Fruit fly (Drosophila melanogaster): ENCODE measurements around the gene CG5162.

CG5162 gene

dm6 chrX:17237421-17237820 lies 22.3 kb downstream of the CG5162 start (continued):
- TF ChIP-seq vvl (GFP tag; IDR thresholded peaks at IDR 0.05) (no peak), CG13296 (GFP tag; optimal IDR thresholded peaks at IDR 0.05) (no peak), CG2120 (GFP tag; optimal IDR thresholded peaks at IDR 0.05) (no peak), Mrtf (GFP tag; IDR thresholded peaks at IDR 0.05) (no peak), HLH4C (GFP tag; IDR thresholded peaks at IDR 0.05; ENCODE audit: partially characterized antibody) (no peak), CG7786 (GFP tag; optimal IDR thresholded peaks at IDR 0.05) (no peak), her (GFP tag; optimal IDR thresholded peaks at IDR 0.05) (no peak), Ets97D (GFP tag; optimal IDR thresholded peaks at IDR 0.05) (no peak), pnt (GFP tag; optimal IDR thresholded peaks at IDR 0.05) (no peak), CG1792 (GFP tag; optimal IDR thresholded peaks at IDR 0.05) (no peak), CG9727 (GFP tag; optimal IDR thresholded peaks at IDR 0.05) (no peak), E2f1 (GFP tag; IDR thresholded peaks at IDR 0.05) (0 out of 2 replicates have a peak, but pooled peaks have one; percentile 15), Jarid2 (GFP tag; optimal IDR thresholded peaks at IDR 0.05) (no peak), nmo (GFP tag; optimal IDR thresholded peaks at IDR 0.05) (peak; percentile 24), Asciz (GFP tag; optimal IDR thresholded peaks at IDR 0.05) (peak; percentile 13), dmrt99B (tag; optimal IDR thresholded peaks at IDR 0.05) (peak; percentile 67), CG42726 (GFP tag; IDR thresholded peaks at IDR 0.05; ENCODE audit: partially characterized antibody) (no peak)

- no peak for TF ChIP-seq H15 (GFP tag; IDR thresholded peaks at IDR 0.05)
- TF ChIP-seq CoRest (tag; optimal IDR thresholded peaks at IDR 0.05): peak; percentile 21
- peak; percentile 44 for TF ChIP-seq Dp (GFP tag; optimal IDR thresholded peaks at IDR 0.05)
- TF ChIP-seq CG17186 (GFP tag; optimal IDR thresholded peaks at IDR 0.05): peak; percentile 16
- TF ChIP-seq MESR4 (GFP tag; optimal IDR thresholded peaks at IDR 0.05): peak; percentile 43
- TF ChIP-seq CG12391 (tag; optimal IDR thresholded peaks at IDR 0.05): peak; percentile 5
- TF ChIP-seq stwl (tag; optimal IDR thresholded peaks at IDR 0.05): peak; percentile 98
- TF ChIP-seq pzg (GFP tag; optimal IDR thresholded peaks at IDR 0.05): peak; percentile 34
- TF ChIP-seq Atf6 (GFP tag; IDR thresholded peaks at IDR 0.05): no peak
- TF ChIP-seq CG33213 (GFP tag; optimal IDR thresholded peaks at IDR 0.05): no peak
- TF ChIP-seq CG14710 (tag; optimal IDR thresholded peaks at IDR 0.05): peak; percentile 30
- peak; percentile 55 for TF ChIP-seq unc-4 (GFP tag; IDR thresholded peaks at IDR 0.05; ENCODE audit: partially characterized antibody)
- TF ChIP-seq CG8765 (GFP tag; IDR thresholded peaks at IDR 0.05): no peak
- TF ChIP-seq CG6272 (GFP tag; IDR thresholded peaks at IDR 0.05): no peak
- peak; percentile 22 for TF ChIP-seq trem (tag; optimal IDR thresholded peaks at IDR 0.05)
- peak; percentile 79 for TF ChIP-seq bbx (GFP tag; IDR thresholded peaks at IDR 0.05; ENCODE audit: partially characterized antibody)
- TF ChIP-seq chif (GFP tag; optimal IDR thresholded peaks at IDR 0.05): no peak
- no peak for TF ChIP-seq CG3838 (GFP tag; optimal IDR thresholded peaks at IDR 0.05)
- peak; percentile 53 for TF ChIP-seq gfzf (GFP tag; optimal IDR thresholded peaks at IDR 0.05)
- peak; percentile 35 for TF ChIP-seq Sry-δ (GFP tag; optimal IDR thresholded peaks at IDR 0.05)
- no peak for TF ChIP-seq ATbp (GFP tag; optimal IDR thresholded peaks at IDR 0.05)
- peak in 1 of 2 experiments; percentile 80 for TF ChIP-seq crp (GFP tag; optimal IDR thresholded peaks at IDR 0.05)
- peak; percentile 48 for TF ChIP-seq CG9797 (GFP tag; optimal IDR thresholded peaks at IDR 0.05)
- TF ChIP-seq sna (GFP tag; IDR thresholded peaks at IDR 0.05; ENCODE audit: partially characterized antibody): peak; percentile 68
- peak; percentile 24 for TF ChIP-seq CG2120 (GFP tag; optimal IDR thresholded peaks at IDR 0.05)
- TF ChIP-seq gcm2 (GFP tag; optimal IDR thresholded peaks at IDR 0.05): no peak
- TF ChIP-seq Scr (GFP tag; IDR thresholded peaks at IDR 0.05; ENCODE audit: partially characterized antibody): peak; percentile 49
- TF ChIP-seq tna (GFP tag; IDR thresholded peaks at IDR 0.05; ENCODE audit: partially characterized antibody): peak; percentile 54
- no peak for TF ChIP-seq CG17802 (tag; optimal IDR thresholded peaks at IDR 0.05)
- TF ChIP-seq Ssrp (tag; optimal IDR thresholded peaks at IDR 0.05): no peak
- peak; percentile 77 for TF ChIP-seq CG34224 (GFP tag; IDR thresholded peaks at IDR 0.05; ENCODE audit: partially characterized antibody)
- TF ChIP-seq pb (GFP tag; optimal IDR thresholded peaks at IDR 0.05): no peak
- no peak for TF ChIP-seq CHES-1-like (GFP tag; optimal IDR thresholded peaks at IDR 0.05)
- TF ChIP-seq Hr39 (optimal IDR thresholded peaks at IDR 0.05): no peak
These were observed 29.8 kb downstream of the CG5162 start, which contains the start of gene CG8915 for dm6 chrX:17244854-17245253. Gene CG8915 (minus strand): TSS chrX:17245001.
